Worm (Caenorhabditis elegans): ENCODE measurements around the gene tat-6.

DNA sequence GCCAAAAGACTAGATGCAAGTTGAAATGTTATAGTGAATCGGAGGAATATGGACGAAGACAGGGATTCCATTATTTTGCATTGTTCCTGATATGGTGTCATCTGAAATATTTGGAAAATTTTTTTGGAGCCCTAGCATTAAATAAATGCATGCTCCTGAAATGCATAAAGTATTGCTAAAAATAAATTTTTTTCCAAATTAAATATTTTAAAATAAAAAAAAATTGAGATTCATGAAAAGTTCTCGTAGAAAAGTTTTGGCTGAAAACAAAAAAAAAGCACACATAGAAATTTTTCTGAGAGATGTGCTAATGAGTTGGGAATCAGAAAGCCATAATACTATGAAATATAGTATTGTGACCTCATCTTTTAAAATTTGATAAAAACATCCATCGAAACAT, 26.2 kb downstream of the tat-6 start, which contains the start of gene srab-7:
- TF ChIP-seq ceh-82 (tag; optimal IDR thresholded peaks at IDR 0.05) (no peak), nhr-25 (tag; optimal IDR thresholded peaks at IDR 0.05) (no peak), snpc-4 (tag; optimal IDR thresholded peaks at IDR 0.05) (no peak), unc-62 (GFP tag; optimal IDR thresholded peaks at IDR 0.05) (no peak), nhr-129 (tag; optimal IDR thresholded peaks at IDR 0.05) (no peak), nhr-21 (tag; optimal IDR thresholded peaks at IDR 0.05) (no peak), ZK546.5 (tag; optimal IDR thresholded peaks at IDR 0.05) (no peak), F13H6.1 (tag; optimal IDR thresholded peaks at IDR 0.05) (no peak), nhr-10 (tag; optimal IDR thresholded peaks at IDR 0.05) (no peak), lin-11 (tag; optimal IDR thresholded peaks at IDR 0.05) (no peak)

All from whole organism, L2 larva.